Worm (Caenorhabditis elegans): ENCODE measurements around the gene srx-92.

The srx-92 gene

DNA sequence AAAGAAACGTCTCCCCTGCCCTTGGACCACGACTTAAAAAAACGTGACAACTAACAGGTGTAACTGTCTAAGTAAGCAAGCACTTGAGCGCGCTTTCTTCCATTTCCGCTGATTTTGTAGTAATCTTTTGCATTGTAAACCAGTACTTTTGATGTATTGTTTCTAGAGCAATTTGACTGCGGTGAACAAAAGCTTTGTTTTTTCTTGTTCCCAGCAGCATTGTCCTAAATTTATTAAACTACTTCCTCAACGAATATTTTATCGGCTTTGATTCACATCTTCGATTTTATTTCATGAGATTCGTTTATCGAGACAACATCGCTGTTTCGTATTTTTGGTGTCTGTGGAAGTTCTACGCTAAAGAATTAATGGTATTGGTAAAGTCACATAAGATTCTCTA, 36.5 kb downstream of the srx-92 start, which contains the start of gene C13A2.1:
Gene C13A2.1, plus strand, starts transcription at position 301 of the 400 bp plus-strand sequence.
- TF ChIP-seq nhr-25 (tag; optimal IDR thresholded peaks at IDR 0.05) = no peak
- no peak for TF ChIP-seq lin-15B (tag; optimal IDR thresholded peaks at IDR 0.05)
- TF ChIP-seq fkh-10 (GFP tag; optimal IDR thresholded peaks at IDR 0.05) = no peak
- TF ChIP-seq fkh-2 (tag; optimal IDR thresholded peaks at IDR 0.05) = no peak
- no peak for TF ChIP-seq skn-1 (tag; optimal IDR thresholded peaks at IDR 0.05)
- TF ChIP-seq nhr-67 (tag; optimal IDR thresholded peaks at IDR 0.05) = no peak
- TF ChIP-seq nhr-237 (tag; optimal IDR thresholded peaks at IDR 0.05) = no peak
- TF ChIP-seq elt-2 (tag; optimal IDR thresholded peaks at IDR 0.05) = no peak
- no peak for TF ChIP-seq ztf-4 (tag; optimal IDR thresholded peaks at IDR 0.05)
- TF ChIP-seq daf-12 (tag; optimal IDR thresholded peaks at IDR 0.05) = no peak
- TF ChIP-seq mdl-1 (tag; optimal IDR thresholded peaks at IDR 0.05) = no peak
- no peak for TF ChIP-seq nhr-77 (tag; optimal IDR thresholded peaks at IDR 0.05)
- TF ChIP-seq egl-5 (tag; optimal IDR thresholded peaks at IDR 0.05) = no peak
- TF ChIP-seq nfya-1 (tag; optimal IDR thresholded peaks at IDR 0.05; ENCODE audit: insufficient read depth) = no peak
- no peak for TF ChIP-seq pha-4 (tag; optimal IDR thresholded peaks at IDR 0.05)
- TF ChIP-seq ama-1 (optimal IDR thresholded peaks at IDR 0.05) = no peak
- TF ChIP-seq nhr-23 (tag; optimal IDR thresholded peaks at IDR 0.05) = no peak
- TF ChIP-seq eor-1 (tag; optimal IDR thresholded peaks at IDR 0.05) = no peak
- no peak for TF ChIP-seq tbx-2 (tag; optimal IDR thresholded peaks at IDR 0.05)
- no peak for TF ChIP-seq mml-1 (tag; optimal IDR thresholded peaks at IDR 0.05)

DNA sequence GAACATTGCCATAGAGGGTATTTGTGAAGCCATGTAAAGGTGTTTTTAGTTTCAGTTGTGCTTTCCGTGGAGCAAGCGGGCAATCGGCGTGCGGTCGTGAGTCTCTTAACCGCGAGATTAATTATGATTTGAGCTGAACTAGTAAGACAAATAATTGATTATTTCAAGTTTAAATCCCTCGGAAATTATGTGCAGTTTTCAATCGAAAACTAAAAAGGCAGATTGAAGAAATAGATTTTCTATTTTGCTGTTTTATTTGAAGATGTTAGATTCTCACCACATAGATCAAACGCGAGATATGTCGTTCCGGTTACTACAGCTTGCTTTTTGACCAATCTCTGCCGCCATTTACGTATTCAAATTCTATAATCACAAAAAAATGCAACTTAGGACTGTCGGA, 43.1 kb downstream of the srx-92 start, which contains the start of gene C13A2.3:
Gene C13A2.3, plus strand, starts transcription at position 301 of the 400 bp plus-strand sequence.
- TF ChIP-seq lin-15B (tag; optimal IDR thresholded peaks at IDR 0.05) (no peak), ceh-9 (tag; optimal IDR thresholded peaks at IDR 0.05) (no peak), ceh-82 (tag; optimal IDR thresholded peaks at IDR 0.05) (no peak), tbx-2 (tag; optimal IDR thresholded peaks at IDR 0.05) (no peak), nfya-1 (tag; optimal IDR thresholded peaks at IDR 0.05; ENCODE audit: insufficient read depth) (no peak), ceh-16 (tag; optimal IDR thresholded peaks at IDR 0.05) (no peak), fkh-10 (GFP tag; optimal IDR thresholded peaks at IDR 0.05) (no peak), egl-5 (tag; optimal IDR thresholded peaks at IDR 0.05) (no peak), eor-1 (tag; optimal IDR thresholded peaks at IDR 0.05) (no peak), elt-1 (tag; optimal IDR thresholded peaks at IDR 0.05) (no peak), ztf-11 (tag; optimal IDR thresholded peaks at IDR 0.05) (no peak), mdl-1 (tag; optimal IDR thresholded peaks at IDR 0.05) (no peak), aly-2 (tag; optimal IDR thresholded peaks at IDR 0.05) (no peak), pha-4 (tag; optimal IDR thresholded peaks at IDR 0.05) (no peak), nhr-43 (tag; optimal IDR thresholded peaks at IDR 0.05; ENCODE audit: poor library complexity, severe bottlenecking) (no peak), R02D3.7 (tag; optimal IDR thresholded peaks at IDR 0.05) (no peak), nhr-76 (tag; optimal IDR thresholded peaks at IDR 0.05) (no peak), daf-12 (tag; optimal IDR thresholded peaks at IDR 0.05) (no peak), nhr-11 (tag; optimal IDR thresholded peaks at IDR 0.05) (no peak), ZK546.5 (tag; optimal IDR thresholded peaks at IDR 0.05) (no peak)

DNA sequence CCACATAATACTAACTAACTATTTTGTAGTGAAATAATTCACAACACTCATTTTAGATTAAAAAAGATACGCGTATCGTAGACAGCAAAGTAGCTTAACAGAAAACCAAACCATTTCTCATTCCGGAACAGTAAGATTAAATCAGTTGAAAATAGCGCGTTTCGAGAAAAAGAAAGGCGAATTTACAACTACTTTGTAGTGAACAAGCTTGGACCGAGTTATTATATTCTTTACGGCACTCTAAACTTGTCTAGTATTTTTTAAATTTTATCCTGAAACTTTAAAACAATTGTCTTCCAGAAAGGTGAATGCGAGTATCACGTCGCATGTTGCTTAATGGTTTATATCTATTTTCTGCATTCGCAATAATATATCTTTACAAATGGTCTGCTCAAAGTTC, 46.1 kb downstream of the srx-92 start, which contains the start of gene C13A2.4:
Gene C13A2.4, plus strand, starts transcription at position 301 of the 400 bp plus-strand sequence.
- TF ChIP-seq hmg-11 (tag; optimal IDR thresholded peaks at IDR 0.05) (no peak), nhr-43 (tag; optimal IDR thresholded peaks at IDR 0.05; ENCODE audit: poor library complexity, severe bottlenecking) (no peak), mdl-1 (tag; optimal IDR thresholded peaks at IDR 0.05) (no peak), ceh-9 (tag; optimal IDR thresholded peaks at IDR 0.05) (no peak), fkh-2 (tag; optimal IDR thresholded peaks at IDR 0.05) (no peak), mml-1 (tag; optimal IDR thresholded peaks at IDR 0.05) (no peak), elt-3 (tag; optimal IDR thresholded peaks at IDR 0.05) (no peak), egl-5 (tag; optimal IDR thresholded peaks at IDR 0.05) (no peak), skn-1 (tag; optimal IDR thresholded peaks at IDR 0.05) (no peak)

DNA sequence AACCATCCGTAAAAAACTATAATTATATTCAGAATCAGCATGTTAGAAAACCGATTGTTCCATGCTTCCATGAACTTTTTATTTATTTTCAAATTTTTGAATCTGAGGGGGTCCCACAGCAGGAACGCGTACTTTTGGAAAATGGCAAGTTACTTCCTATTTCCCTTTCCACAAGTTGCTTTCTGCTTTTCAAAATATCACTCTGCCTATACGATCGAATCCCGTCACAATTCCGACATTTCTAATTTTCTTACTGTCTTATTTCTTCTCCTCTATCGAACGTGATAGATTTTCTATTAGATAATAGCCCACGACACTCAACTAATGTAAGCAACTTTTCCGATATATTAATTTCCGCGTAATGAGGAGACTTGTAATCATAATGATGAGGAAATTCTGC, 49.7 kb downstream of the srx-92 start, which contains the start of gene C13A2.5:
Gene C13A2.5, plus strand, starts transcription at position 301 of the 400 bp plus-strand sequence.
- TF ChIP-seq snpc-4 (tag; optimal IDR thresholded peaks at IDR 0.05) (no peak), ceh-16 (tag; optimal IDR thresholded peaks at IDR 0.05) (no peak), ceh-9 (tag; optimal IDR thresholded peaks at IDR 0.05) (no peak), nhr-76 (tag; optimal IDR thresholded peaks at IDR 0.05) (no peak), nhr-28 (tag; optimal IDR thresholded peaks at IDR 0.05) (no peak), R02D3.7 (tag; optimal IDR thresholded peaks at IDR 0.05) (no peak), zag-1 (tag; optimal IDR thresholded peaks at IDR 0.05) (no peak)
